Fruit fly (Drosophila melanogaster): Measurements from ENCODE around the gene Jhbp15.

Jhbp15 gene

dm6 chr3R:21073141-21073540, 22.4 kb upstream of the Jhbp15 start, which contains the start of gene r-l (continued):
- TF ChIP-seq Trl (optimal IDR thresholded peaks at IDR 0.05) (no peak), Trl (GFP tag; optimal IDR thresholded peaks at IDR 0.05) (no peak), CG15269 (tag; optimal IDR thresholded peaks at IDR 0.05) (no peak), HmgZ (tag; optimal IDR thresholded peaks at IDR 0.05) (peak; percentile 86), Bgb (GFP tag; IDR thresholded peaks at IDR 0.05; ENCODE audit: partially characterized antibody) (peak; percentile 40; the same call in 1 of the 2 replicates), Bteb2 (GFP tag; optimal IDR thresholded peaks at IDR 0.05) (no peak), crc (GFP tag; optimal IDR thresholded peaks at IDR 0.05) (no peak), BtbVII (GFP tag; optimal IDR thresholded peaks at IDR 0.05) (no peak), Med (GFP tag) (peak; percentile 88), salm (tag; optimal IDR thresholded peaks at IDR 0.05) (no peak), sob (GFP tag; IDR thresholded peaks at IDR 0.05) (0 out of 2 replicates have a peak, but pooled peaks have one; percentile 19), YL-1 (GFP tag; optimal IDR thresholded peaks at IDR 0.05) (peak; percentile 59), gfzf (GFP tag; optimal IDR thresholded peaks at IDR 0.05) (peak; percentile 98), fd102C (GFP tag; optimal IDR thresholded peaks at IDR 0.05) (no peak), HLH4C (GFP tag; IDR thresholded peaks at IDR 0.05; ENCODE audit: partially characterized antibody) (peak; percentile 19; the same call in 1 of the 3 replicates), knrl (GFP tag; IDR thresholded peaks at IDR 0.05; ENCODE audit: partially characterized antibody) (peak; percentile 45; the same call in 1 of the 3 replicates), tx (GFP tag; optimal IDR thresholded peaks at IDR 0.05) (no peak), cato (GFP tag; optimal IDR thresholded peaks at IDR 0.05; ENCODE audit: borderline replicate concordance) (no peak), CG14710 (tag; optimal IDR thresholded peaks at IDR 0.05) (peak; percentile 71), Hey (tag; optimal IDR thresholded peaks at IDR 0.05) (no peak), CG15479 (GFP tag; optimal IDR thresholded peaks at IDR 0.05) (no peak), CG2712 (tag; optimal IDR thresholded peaks at IDR 0.05) (peak; percentile 39), Rx (GFP tag; IDR thresholded peaks at IDR 0.05) (no peak), CG18011 (GFP tag; optimal IDR thresholded peaks at IDR 0.05) (no peak), ems (GFP tag; optimal IDR thresholded peaks at IDR 0.05) (no peak), Kr (GFP tag; optimal IDR thresholded peaks at IDR 0.05) (no peak), CG10147 (GFP tag; optimal IDR thresholded peaks at IDR 0.05) (peak; percentile 32), sisA (GFP tag; IDR thresholded peaks at IDR 0.05) (no peak), Drgx (GFP tag; IDR thresholded peaks at IDR 0.05) (no peak), CG6254 (GFP tag; optimal IDR thresholded peaks at IDR 0.05) (no peak), slbo (GFP tag; IDR thresholded peaks at IDR 0.05) (no peak), ewg (GFP tag; optimal IDR thresholded peaks at IDR 0.05) (peak; percentile 6), gsb (GFP tag; IDR thresholded peaks at IDR 0.05) (no peak), CG1529 (GFP tag; optimal IDR thresholded peaks at IDR 0.05) (no peak), HHEX (GFP tag; optimal IDR thresholded peaks at IDR 0.05) (no peak), CG43689 (GFP tag; IDR thresholded peaks at IDR 0.05) (no peak), CG4707 (GFP tag; optimal IDR thresholded peaks at IDR 0.05) (no peak), Mes4 (GFP tag; optimal IDR thresholded peaks at IDR 0.05) (no peak), CG8924 (tag; optimal IDR thresholded peaks at IDR 0.05) (no peak), Gsc (GFP tag; IDR thresholded peaks at IDR 0.05) (no peak), CG9609 (GFP tag; optimal IDR thresholded peaks at IDR 0.05) (no peak), CG10543 (GFP tag; optimal IDR thresholded peaks at IDR 0.05) (no peak), ind (GFP tag; optimal IDR thresholded peaks at IDR 0.05) (no peak), br (optimal IDR thresholded peaks at IDR 0.05) (no peak), Dad (GFP tag; optimal IDR thresholded peaks at IDR 0.05) (no peak), CG3847 (GFP tag; IDR thresholded peaks at IDR 0.05) (peak; percentile 64), Dfd (GFP tag; optimal IDR thresholded peaks at IDR 0.05) (no peak), fd64A (GFP tag; optimal IDR thresholded peaks at IDR 0.05) (no peak), MESR4 (GFP tag; optimal IDR thresholded peaks at IDR 0.05) (peak; percentile 62), E2f1 (GFP tag; IDR thresholded peaks at IDR 0.05) (no peak), run (tag; optimal IDR thresholded peaks at IDR 0.05) (no peak), CG17568 (GFP tag; optimal IDR thresholded peaks at IDR 0.05) (no peak)

All from whole organism, embryonic.